Worm (Caenorhabditis elegans): Measurements from ENCODE around the gene fbxb-105.

DNA sequence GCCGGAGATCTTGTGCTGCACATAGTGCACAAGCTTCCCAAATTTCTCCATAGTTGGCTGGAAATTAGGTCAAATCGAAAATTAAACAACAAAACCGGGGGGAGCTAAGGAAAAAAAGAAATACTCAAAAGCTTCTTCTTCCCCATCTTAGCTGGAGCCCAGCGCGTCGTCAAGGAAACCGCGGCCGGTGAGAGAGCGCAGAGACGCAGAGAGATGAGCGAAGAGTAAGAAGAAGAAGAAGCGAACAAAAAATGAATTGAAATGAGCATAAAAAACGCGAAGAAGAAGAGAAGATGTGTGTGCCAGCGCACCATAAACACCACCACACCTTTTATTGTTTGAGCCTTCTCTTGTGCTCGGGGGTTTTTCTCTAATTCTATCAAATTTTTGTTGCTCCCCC is 35.5 kb downstream of the fbxb-105 start, which contains the start of gene wdr-31:
- no peak for TF ChIP-seq elt-1 (tag; optimal IDR thresholded peaks at IDR 0.05; ENCODE audit: borderline replicate concordance, insufficient read depth)
- no peak for TF ChIP-seq flh-1 (GFP tag; optimal IDR thresholded peaks at IDR 0.05)
- TF ChIP-seq lin-13 (tag; optimal IDR thresholded peaks at IDR 0.05), result no peak
